Worm (Caenorhabditis elegans) whole organism, L3 larva: ENCODE results near the gene frl-1.

ENCODE experiments used
- ZK546.5 ChIP-seq: sonication (generic microtip); optimal IDR thresholded peaks from 2 replicates; lab custom pipeline; 2017; ENCODE audit warnings: missing biosample characterization, missing genetic modification characterization
- ceh-16 ChIP-seq: sonication (generic microtip); optimal IDR thresholded peaks from 2 replicates; lab custom pipeline; 2017; ENCODE audit warnings: missing biosample characterization, missing genetic modification characterization
- ceh-28 ChIP-seq: fragments of 150-350 bp; optimal IDR thresholded peaks from 2 replicates; lab custom pipeline; 2014; ENCODE audit warnings: missing biosample characterization, missing genetic modification reagents, missing genetic modification characterization
- ceh-82 ChIP-seq: fragments of 150-350 bp; optimal IDR thresholded peaks from 2 replicates; lab custom pipeline; 2014; ENCODE audit warnings: missing biosample characterization, missing genetic modification characterization
- ceh-9 ChIP-seq: sonication (generic microtip); optimal IDR thresholded peaks from 2 replicates; lab custom pipeline; 2018; ENCODE audit warnings: missing biosample characterization, missing genetic modification characterization
- daf-12 ChIP-seq: fragments of 150-350 bp; optimal IDR thresholded peaks from 2 replicates; lab custom pipeline; 2014; ENCODE audit warnings: missing biosample characterization, missing genetic modification reagents, missing genetic modification characterization
- egl-27 ChIP-seq: sonication (generic microtip); optimal IDR thresholded peaks from 4 replicates; lab custom pipeline; 2017; ENCODE audit warnings: missing biosample characterization, missing genetic modification reagents, missing genetic modification characterization
- egl-5 ChIP-seq: fragments of 150-350 bp; optimal IDR thresholded peaks from 2 replicates; lab custom pipeline; 2017; ENCODE audit warnings: missing biosample characterization, missing genetic modification reagents, missing genetic modification characterization, inconsistent platforms
- elt-1 ChIP-seq: fragments of 150-350 bp; optimal IDR thresholded peaks from 2 replicates; lab custom pipeline; 2014; ENCODE audit warnings: missing biosample characterization, missing genetic modification characterization
- elt-2 ChIP-seq: sonication (generic microtip); optimal IDR thresholded peaks from 2 replicates; lab custom pipeline; 2016; ENCODE audit warnings: missing genetic modification reagents, mild to moderate bottlenecking, missing genetic modification characterization, missing compliant biosample characterization
- elt-3 ChIP-seq, 3 experiments: fragments of 150-350 bp in 1 of 3; sonication (generic microtip) in 2 of 3; optimal IDR thresholded peaks; 2 replicates in 2 of 3; 4 replicates in 1 of 3; lab custom pipeline; 2014 to 2017; ENCODE audit warnings: missing biosample characterization in 3 of 3, missing genetic modification characterization in 3 of 3
- eor-1 ChIP-seq, 2 experiments: fragments of 150-350 bp; optimal IDR thresholded peaks; 2 replicates each; lab custom pipeline; 2014 to 2018; ENCODE audit warnings: missing biosample characterization in 2 of 2, missing genetic modification characterization in 2 of 2
- fkh-10 ChIP-seq: sonication (generic microtip); optimal IDR thresholded peaks from 2 replicates; lab custom pipeline; 2017; ENCODE audit warnings: missing biosample characterization, missing genetic modification reagents, missing genetic modification characterization
- fkh-2 ChIP-seq: fragments of 150-350 bp; optimal IDR thresholded peaks from 2 replicates; lab custom pipeline; 2014; ENCODE audit warnings: missing biosample characterization, missing genetic modification reagents, missing genetic modification characterization
- fos-1 ChIP-seq: fragments of 150-350 bp; optimal IDR thresholded peaks from 2 replicates; lab custom pipeline; 2014; ENCODE audit warnings: missing biosample characterization, missing genetic modification characterization
- hmg-11 ChIP-seq: sonication (generic microtip); optimal IDR thresholded peaks from 2 replicates; lab custom pipeline; 2016; ENCODE audit warnings: missing genetic modification characterization, missing compliant biosample characterization
- lin-15B ChIP-seq: fragments of 150-350 bp; optimal IDR thresholded peaks from 2 replicates; lab custom pipeline; 2014; ENCODE audit warnings: missing biosample characterization, missing genetic modification characterization
- lin-39 ChIP-seq: fragments of 150-350 bp; optimal IDR thresholded peaks from 2 replicates; lab custom pipeline; 2018; ENCODE audit warnings: missing biosample characterization, missing genetic modification reagents, missing genetic modification characterization
- lsy-12 ChIP-seq: sonication (generic microtip); optimal IDR thresholded peaks from 2 replicates; lab custom pipeline; 2016; ENCODE audit warnings: mild to moderate bottlenecking, missing genetic modification characterization, missing compliant biosample characterization
- mml-1 ChIP-seq: fragments of 150-350 bp; sonication (generic microtip); optimal IDR thresholded peaks from 3 replicates; lab custom pipeline; 2014; ENCODE audit warnings: missing biosample characterization, missing genetic modification characterization
- nfya-1 ChIP-seq: sonication (generic microtip); optimal IDR thresholded peaks from 2 replicates; lab custom pipeline; 2017; ENCODE audit warnings: missing genetic modification characterization, mild to moderate bottlenecking, missing compliant biosample characterization, antibody characterized with exemption, moderate library complexity; ENCODE audit not compliant: insufficient read depth
- nhr-11 ChIP-seq: fragments of 150-350 bp; optimal IDR thresholded peaks from 2 replicates; lab custom pipeline; 2014; ENCODE audit warnings: missing biosample characterization, missing genetic modification characterization
- nhr-23 ChIP-seq: fragments of 150-350 bp; optimal IDR thresholded peaks from 2 replicates; lab custom pipeline; 2014; ENCODE audit warnings: missing biosample characterization, missing genetic modification reagents, missing genetic modification characterization
- nhr-237 ChIP-seq: fragments of 150-350 bp; optimal IDR thresholded peaks from 2 replicates; lab custom pipeline; 2014; ENCODE audit warnings: missing biosample characterization, missing genetic modification characterization
- nhr-28 ChIP-seq: fragments of 150-350 bp; optimal IDR thresholded peaks from 2 replicates; lab custom pipeline; 2014; ENCODE audit warnings: missing biosample characterization, missing genetic modification characterization
- nhr-43 ChIP-seq: sonication (generic microtip); optimal IDR thresholded peaks from 2 replicates; lab custom pipeline; 2016; ENCODE audit warnings: mild to moderate bottlenecking, missing genetic modification characterization, missing compliant biosample characterization; ENCODE audit not compliant: poor library complexity, severe bottlenecking
- nhr-67 ChIP-seq: fragments of 150-350 bp; optimal IDR thresholded peaks from 2 replicates; lab custom pipeline; 2014; ENCODE audit warnings: missing biosample characterization, missing genetic modification characterization
- nhr-76 ChIP-seq: fragments of 150-350 bp; sonication (generic microtip); optimal IDR thresholded peaks from 5 replicates; lab custom pipeline; 2014; ENCODE audit warnings: missing biosample characterization, missing genetic modification characterization
- pha-4 ChIP-seq: fragments of 150-350 bp; optimal IDR thresholded peaks from 2 replicates; lab custom pipeline; 2014; ENCODE audit warnings: missing biosample characterization, missing genetic modification reagents, missing genetic modification characterization
- pqm-1 ChIP-seq: fragments of 150-350 bp; optimal IDR thresholded peaks from 2 replicates; lab custom pipeline; 2017; ENCODE audit warnings: missing biosample characterization, missing genetic modification characterization, inconsistent platforms
- sea-2 ChIP-seq: fragments of 150-350 bp; sonication (generic microtip); optimal IDR thresholded peaks from 4 replicates; lab custom pipeline; 2014; ENCODE audit warnings: missing biosample characterization, missing genetic modification reagents, missing genetic modification characterization
- skn-1 ChIP-seq: fragments of 150-350 bp; optimal IDR thresholded peaks from 2 replicates; lab custom pipeline; 2014; ENCODE audit warnings: missing biosample characterization, missing genetic modification characterization
- tbx-2 ChIP-seq: sonication (generic microtip); optimal IDR thresholded peaks from 2 replicates; lab custom pipeline; 2016; ENCODE audit warnings: mild to moderate bottlenecking, missing genetic modification characterization, missing compliant biosample characterization
- zag-1 ChIP-seq: fragments of 150-350 bp; optimal IDR thresholded peaks from 2 replicates; lab custom pipeline; 2014; ENCODE audit warnings: missing biosample characterization, missing genetic modification characterization
- ztf-11 ChIP-seq: fragments of 150-350 bp; optimal IDR thresholded peaks from 2 replicates; lab custom pipeline; 2014; ENCODE audit warnings: missing biosample characterization, missing genetic modification characterization
- ztf-4 ChIP-seq: fragments of 150-350 bp; optimal IDR thresholded peaks from 2 replicates; lab custom pipeline; 2014; ENCODE audit warnings: missing biosample characterization, missing genetic modification characterization

frl-1 gene

DNA sequence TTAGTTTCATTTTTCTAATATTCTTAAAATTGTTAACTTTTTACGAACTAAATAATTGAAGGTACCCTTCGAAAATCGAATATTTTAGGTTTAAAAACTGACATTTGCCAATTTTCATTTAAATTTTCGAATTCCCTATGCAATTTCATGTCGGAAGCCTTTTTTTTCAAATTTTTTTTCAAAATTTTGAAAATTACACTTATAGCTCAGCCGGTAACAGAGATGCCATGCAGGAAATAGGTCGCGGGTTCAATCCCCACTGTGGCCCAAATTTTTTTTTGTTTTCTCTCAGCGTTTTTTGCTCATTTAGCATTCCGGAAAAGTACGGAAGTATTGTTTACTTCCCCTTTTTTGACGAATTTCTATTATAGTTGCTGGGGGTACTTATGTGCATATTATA, 5.4 kb downstream of the frl-1 start:
- TF ChIP-seq egl-27 (tag; lab: Kevin White, UChicago) (no peak), fos-1 (tag; lab: Kevin White, UChicago) (no peak), nhr-76 (tag; lab: Kevin White, UChicago) (no peak), nhr-23 (tag; lab: Kevin White, UChicago) (no peak), skn-1 (no peak), zag-1 (tag; lab: Kevin White, UChicago) (no peak), mml-1 (no peak), ceh-9 (no peak), ceh-28 (tag; lab: Kevin White, UChicago) (no peak)
- TF ChIP-seq, all 47 proteins: peak for 0

DNA sequence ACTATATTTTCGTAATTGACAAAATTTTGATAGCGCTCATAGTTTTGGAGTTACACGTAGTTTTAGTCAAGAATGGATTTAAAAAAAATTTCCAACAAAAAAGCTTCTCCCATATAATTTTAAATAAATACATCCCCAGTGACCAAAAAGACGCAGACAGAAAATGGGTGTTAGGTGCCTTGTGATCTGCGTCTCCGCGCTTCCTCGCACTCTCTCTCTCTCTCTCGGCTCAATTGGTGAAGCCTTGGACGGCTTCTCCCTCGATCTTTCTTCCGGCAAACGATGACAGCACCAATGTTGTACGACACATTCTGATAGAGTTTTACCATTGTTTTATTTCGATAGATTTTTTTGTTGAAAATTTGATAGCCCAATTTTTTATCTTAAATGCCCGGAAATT, 6.1 kb downstream of the frl-1 start:
- TF ChIP-seq ceh-9 (no peak), egl-5 (tag; lab: Kevin White, UChicago) (no peak), daf-12 (tag; lab: Kevin White, UChicago) (no peak), nfya-1 (tag; lab: Kevin White, UChicago) (peak; percentile 45), tbx-2 (tag; lab: Kevin White, UChicago) (no peak), hmg-11 (tag; lab: Kevin White, UChicago) (peak; percentile 52), lin-39 (tag; lab: Kevin White, UChicago) (peak; percentile 33)
- TF ChIP-seq, all 47 proteins: peak for 3

DNA sequence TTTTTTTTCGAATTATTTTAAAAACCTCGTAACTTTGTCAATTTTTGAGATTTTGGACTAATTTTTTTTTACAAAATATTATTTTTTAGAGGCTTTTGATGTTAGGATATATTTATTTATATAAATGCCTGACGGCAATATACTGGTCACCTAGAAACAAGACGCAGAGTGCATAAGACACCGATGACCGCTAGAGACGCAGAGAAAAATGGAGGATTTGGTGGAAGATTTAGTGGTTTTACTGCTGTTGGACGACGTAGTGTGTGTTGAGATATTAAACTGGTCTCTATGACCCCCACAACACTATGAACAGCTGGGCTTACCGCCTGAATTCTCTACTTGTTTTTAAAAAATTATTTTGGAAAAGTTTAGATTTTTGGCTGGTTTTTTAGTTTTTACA, 8.1 kb downstream of the frl-1 start:
- TF ChIP-seq nhr-11 (tag; lab: Kevin White, UChicago) (no peak), sea-2 (GFP tag; lab: Kevin White, UChicago) (no peak), lin-39 (tag; lab: Kevin White, UChicago) (no peak), nhr-43 (tag; lab: Kevin White, UChicago) (no peak), ceh-16 (tag; lab: Kevin White, UChicago) (no peak), lin-15B (tag; lab: Kevin White, UChicago) (peak; percentile 7), nhr-23 (tag; lab: Kevin White, UChicago) (peak; percentile 71), elt-3 (tag; optimal IDR thresholded peaks at IDR 0.05; lab: Kevin White, UChicago) (no peak), ceh-82 (tag; lab: Kevin White, UChicago) (no peak), tbx-2 (tag; lab: Kevin White, UChicago) (no peak), nfya-1 (tag; lab: Kevin White, UChicago) (peak; percentile 17), ztf-4 (no peak), zag-1 (tag; lab: Kevin White, UChicago) (no peak), nhr-28 (tag; lab: Kevin White, UChicago) (no peak), elt-1 (no peak), ceh-9 (no peak), pha-4 (tag; lab: Kevin White, UChicago) (no peak), egl-5 (tag; lab: Kevin White, UChicago) (peak; percentile 29), ztf-11 (no peak)
- TF ChIP-seq, all 47 proteins: peak for 4

DNA sequence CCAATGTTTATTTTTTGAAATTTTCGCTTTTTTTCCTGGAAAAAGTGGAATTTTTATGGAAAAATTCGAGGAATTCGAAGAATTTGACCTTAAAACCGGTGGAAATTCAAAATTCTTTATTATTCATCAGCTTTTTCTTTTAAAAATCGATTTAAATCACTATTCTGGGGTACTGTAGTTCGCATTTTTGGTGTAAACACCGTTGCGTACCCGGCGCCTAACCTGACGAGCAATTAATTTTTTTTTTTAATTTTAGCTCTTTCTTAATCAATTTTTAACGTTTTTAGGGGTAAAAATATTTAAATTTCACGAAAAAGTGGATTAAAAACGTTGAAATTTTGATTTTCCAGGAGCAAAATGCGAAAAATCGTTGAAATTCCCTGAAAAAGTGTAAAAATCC, 10.0 kb downstream of the frl-1 start:
- no peak for TF ChIP-seq lin-39 (tag; lab: Kevin White, UChicago)
- no peak for TF ChIP-seq egl-27 (tag; lab: Kevin White, UChicago)
- no peak for TF ChIP-seq nfya-1 (tag; lab: Kevin White, UChicago)
- no peak for TF ChIP-seq pqm-1
- no peak for TF ChIP-seq zag-1 (tag; lab: Kevin White, UChicago)
- TF ChIP-seq nhr-23 (tag; lab: Kevin White, UChicago) = no peak
- TF ChIP-seq ceh-16 (tag; lab: Kevin White, UChicago) = no peak
- TF ChIP-seq nhr-237 = no peak
- no peak for TF ChIP-seq nhr-43 (tag; lab: Kevin White, UChicago)
- TF ChIP-seq eor-1 (tag; optimal IDR thresholded peaks at IDR 0.05; lab: Kevin White, UChicago) = no peak
- TF ChIP-seq ceh-82 (tag; lab: Kevin White, UChicago) = no peak
- no peak for TF ChIP-seq ceh-9
- no peak for TF ChIP-seq fkh-10 (GFP tag; lab: Kevin White, UChicago)
- TF ChIP-seq lin-15B (tag; lab: Kevin White, UChicago) = no peak
- no peak for TF ChIP-seq tbx-2 (tag; lab: Kevin White, UChicago)
- TF ChIP-seq elt-3 (tag; optimal IDR thresholded peaks at IDR 0.05; lab: Kevin White, UChicago) = no peak
- no peak for TF ChIP-seq skn-1
- TF ChIP-seq sea-2 (GFP tag; lab: Kevin White, UChicago) = no peak

DNA sequence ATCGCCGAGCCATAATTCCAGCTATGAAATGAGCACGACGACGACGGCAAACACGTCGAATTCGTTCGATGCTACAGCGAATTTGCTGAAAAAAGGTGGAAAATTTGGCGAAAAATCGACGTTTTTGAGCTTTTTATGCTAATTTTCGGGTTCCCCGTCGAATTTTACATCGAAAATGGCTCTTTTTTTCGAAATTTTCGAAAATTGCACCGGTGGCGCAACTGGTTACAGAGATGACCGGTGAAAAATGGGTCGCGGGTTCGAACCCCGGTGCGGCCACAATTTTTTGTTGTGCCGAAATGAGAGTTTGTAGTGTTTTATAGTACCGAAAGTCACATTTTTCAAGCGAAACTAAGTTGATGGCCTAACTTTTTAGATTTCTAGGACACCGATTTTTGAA, 13.6 kb downstream of the frl-1 start:
- TF ChIP-seq ceh-82 (tag; lab: Kevin White, UChicago) (no peak), zag-1 (tag; lab: Kevin White, UChicago) (no peak), elt-1 (no peak), lsy-12 (tag; lab: Kevin White, UChicago) (no peak), ZK546.5 (no peak), ztf-4 (no peak), elt-2 (no peak), daf-12 (tag; lab: Kevin White, UChicago) (no peak), sea-2 (GFP tag; lab: Kevin White, UChicago) (no peak), ceh-9 (no peak), nhr-11 (tag; lab: Kevin White, UChicago) (no peak), fkh-2 (tag; lab: Kevin White, UChicago) (no peak), nhr-43 (tag; lab: Kevin White, UChicago) (no peak), elt-3 (tag; optimal IDR thresholded peaks at IDR 0.05; lab: Kevin White, UChicago) (no peak), eor-1 (tag; optimal IDR thresholded peaks at IDR 0.05; lab: Kevin White, UChicago) (no peak), nhr-67 (no peak)
